Worm (Caenorhabditis elegans) whole organism, mixed stage, embryonic: Measurements from ENCODE around the gene F55B11.2.
A peak's percentile ranks its signal among the peaks of the same experiment; 100 is the strongest.

Experiments used
- cnd-1 ChIP-seq: fragments of 200-800 bp; sonication (Bioruptor generic); optimal IDR thresholded peaks from 2 replicates; lab custom pipeline; 2018; ENCODE audit warnings: mild to moderate bottlenecking, missing genetic modification characterization, missing compliant biosample characterization
- elt-3 ChIP-seq: fragments of 150-350 bp; optimal IDR thresholded peaks from 2 replicates; lab custom pipeline; 2014; ENCODE audit warnings: missing biosample characterization, missing genetic modification characterization
- lin-13 ChIP-seq: fragments of 150-350 bp; optimal IDR thresholded peaks from 2 replicates; lab custom pipeline; 2014; ENCODE audit warnings: missing biosample characterization, missing genetic modification characterization
- lsy-2 ChIP-seq: fragments of 150-350 bp; optimal IDR thresholded peaks from 2 replicates; lab custom pipeline; 2014; ENCODE audit warnings: missing biosample characterization, missing genetic modification characterization
- nhr-12 ChIP-seq: fragments of 150-350 bp; optimal IDR thresholded peaks from 2 replicates; lab custom pipeline; 2014; ENCODE audit warnings: missing biosample characterization, missing genetic modification characterization
- nhr-28 ChIP-seq: fragments of 150-350 bp; optimal IDR thresholded peaks from 2 replicates; lab custom pipeline; 2014; ENCODE audit warnings: missing biosample characterization, missing genetic modification characterization
- nhr-76 ChIP-seq: sonication (generic microtip); optimal IDR thresholded peaks from 2 replicates; lab custom pipeline; 2017; ENCODE audit warnings: missing biosample characterization, missing genetic modification characterization
- pha-4 ChIP-seq: fragments of 150-350 bp; optimal IDR thresholded peaks from 2 replicates; lab custom pipeline; 2018; ENCODE audit warnings: missing biosample characterization, missing genetic modification reagents, missing genetic modification characterization
- snpc-4 ChIP-seq: fragments of 150-350 bp; optimal IDR thresholded peaks from 2 replicates; lab custom pipeline; 2014; ENCODE audit warnings: missing biosample characterization, missing genetic modification characterization
- unc-39 ChIP-seq: fragments of 150-350 bp; optimal IDR thresholded peaks from 2 replicates; lab custom pipeline; 2014; ENCODE audit warnings: missing biosample characterization, missing genetic modification characterization
- unc-62 ChIP-seq: fragments of 150-350 bp; optimal IDR thresholded peaks from 2 replicates; lab custom pipeline; 2014; ENCODE audit warnings: missing biosample characterization, missing genetic modification reagents, missing genetic modification characterization

DNA sequence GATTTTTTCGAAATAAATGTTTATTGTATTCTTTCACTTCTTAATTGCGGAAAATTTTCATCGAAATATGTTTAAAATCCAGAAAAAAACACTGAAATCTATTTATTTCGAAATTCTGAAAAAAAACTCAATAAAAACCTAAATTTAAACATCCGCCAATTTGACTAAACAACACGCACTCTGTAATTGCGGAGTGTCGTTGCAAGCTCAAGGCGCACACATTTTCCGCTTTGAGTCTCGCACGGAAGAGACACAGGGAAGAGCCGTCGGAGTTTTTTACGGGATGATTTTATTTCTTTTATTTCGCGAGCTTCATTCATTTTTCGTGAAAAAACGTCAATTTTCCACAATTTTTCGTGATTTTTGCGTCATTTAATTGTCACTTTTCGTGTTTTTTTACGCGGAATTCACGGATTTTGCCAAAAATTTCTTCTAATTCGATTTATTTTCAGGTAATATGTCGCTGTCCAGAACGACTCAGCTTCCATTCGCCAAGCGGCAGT, 41.0 kb upstream of the F55B11.2 start, which contains the start of gene dld-1:
- TF ChIP-seq cnd-1 (tag; lab: Kevin White, UChicago) (no peak), snpc-4 (tag; lab: Kevin White, UChicago) (no peak), lin-13 (tag; lab: Kevin White, UChicago) (peak; percentile 91), unc-39 (tag; lab: Kevin White, UChicago) (no peak), unc-62 (peak; percentile 51), nhr-28 (tag; lab: Kevin White, UChicago) (no peak), lsy-2 (tag; lab: Kevin White, UChicago) (peak; percentile 92), pha-4 (tag; lab: Kevin White, UChicago) (peak; percentile 96), nhr-76 (tag; lab: Kevin White, UChicago) (no peak), elt-3 (peak; percentile 11), nhr-12 (tag; lab: Kevin White, UChicago) (no peak)
